Fruit fly (Drosophila melanogaster) whole organism, embryonic: Measurements from ENCODE around the gene CG4577.
A peak's percentile ranks its signal among the peaks of the same experiment; 100 is the strongest.

ENCODE experiments used
- Atf6 ChIP-seq: fragments of 200-800 bp; sonication (Bioruptor generic); IDR thresholded peaks from 2 replicates; pipeline ENCODE4 v1.3.6; 2022; ENCODE audit warnings: missing biosample characterization, missing genetic modification characterization
- BEAF-32 ChIP-seq: fragments of 200-800 bp; sonication (Bioruptor generic); optimal IDR thresholded peaks from 3 replicates; lab custom pipeline; 2017; ENCODE audit warnings: missing biosample characterization, missing genetic modification characterization, mild to moderate bottlenecking, moderate library complexity, missing genetic modification reagents
- CG10209 ChIP-seq: fragments of 200-800 bp; sonication (Bioruptor generic); optimal IDR thresholded peaks from 3 replicates; lab custom pipeline; 2017; ENCODE audit warnings: missing biosample characterization, mild to moderate bottlenecking, missing genetic modification characterization, missing genetic modification reagents
- CG1024 ChIP-seq: fragments of 200-800 bp; sonication (Bioruptor generic); IDR thresholded peaks from 2 replicates; pipeline ENCODE4 v1.3.6; 2022; ENCODE audit warnings: missing biosample characterization, missing genetic modification characterization
- CG10267 ChIP-seq: fragments of 200-800 bp; sonication (Bioruptor generic); optimal IDR thresholded peaks from 2 replicates; lab custom pipeline; 2018; ENCODE audit warnings: missing biosample characterization, mild to moderate bottlenecking, missing genetic modification characterization, moderate library complexity
- CG11093 ChIP-seq: fragments of 200-800 bp; sonication (Bioruptor generic); IDR thresholded peaks from 3 replicates; pipeline ENCODE4 v1.3.6; 2022; ENCODE audit warnings: missing biosample characterization, missing genetic modification characterization
- CG13624 ChIP-seq: fragments of 200-800 bp; sonication (Bioruptor generic); optimal IDR thresholded peaks from 2 replicates; lab custom pipeline; 2016; ENCODE audit warnings: missing biosample characterization, missing genetic modification characterization
- CG1647 ChIP-seq: fragments of 200-800 bp; sonication (Bioruptor generic); optimal IDR thresholded peaks from 3 replicates; lab custom pipeline; 2016; ENCODE audit warnings: missing biosample characterization, missing genetic modification characterization
- CG17385 ChIP-seq: fragments of 200-800 bp; sonication (Bioruptor generic); optimal IDR thresholded peaks from 3 replicates; lab custom pipeline; 2018; ENCODE audit warnings: missing biosample characterization, mild to moderate bottlenecking, missing genetic modification characterization
- CG18262 ChIP-seq: fragments of 200-800 bp; optimal IDR thresholded peaks from 3 replicates; lab custom pipeline; 2019; ENCODE audit warnings: missing biosample characterization, mild to moderate bottlenecking, missing genetic modification characterization, moderate library complexity
- CG18619 ChIP-seq: fragments of 200-800 bp; sonication (Bioruptor generic); optimal IDR thresholded peaks from 3 replicates; lab custom pipeline; 2017; ENCODE audit warnings: missing biosample characterization, mild to moderate bottlenecking, missing genetic modification characterization
- CG3847 ChIP-seq: fragments of 200-800 bp; sonication (Bioruptor generic); IDR thresholded peaks from 2 replicates; pipeline ENCODE4 v1.3.6; 2022; ENCODE audit warnings: missing biosample characterization, missing genetic modification characterization
- CG4328 ChIP-seq: fragments of 200-800 bp; sonication (Bioruptor generic); optimal IDR thresholded peaks from 3 replicates; lab custom pipeline; 2017; ENCODE audit warnings: missing biosample characterization, missing genetic modification reagents, missing genetic modification characterization
- CG6654 ChIP-seq: fragments of 200-800 bp; sonication (Bioruptor generic); optimal IDR thresholded peaks from 2 replicates; lab custom pipeline; 2017; ENCODE audit warnings: missing biosample characterization, mild to moderate bottlenecking, missing genetic modification characterization
- CG6689 ChIP-seq: fragments of 200-800 bp; sonication (Bioruptor generic); IDR thresholded peaks from 2 replicates; pipeline ENCODE4 v1.3.6; 2022; ENCODE audit warnings: missing biosample characterization, missing genetic modification characterization
- CG8281 ChIP-seq: fragments of 200-800 bp; sonication (Bioruptor generic); optimal IDR thresholded peaks from 2 replicates; lab custom pipeline; 2018; ENCODE audit warnings: missing biosample characterization, mild to moderate bottlenecking, missing genetic modification characterization, moderate library complexity
- CG8924 ChIP-seq: fragments of 200-800 bp; optimal IDR thresholded peaks from 3 replicates; lab custom pipeline; 2019; ENCODE audit warnings: missing biosample characterization, mild to moderate bottlenecking, missing genetic modification characterization, moderate library complexity
- CG9437 ChIP-seq: fragments of 200-800 bp; sonication (Bioruptor generic); optimal IDR thresholded peaks from 2 replicates; lab custom pipeline; 2018; ENCODE audit warnings: missing biosample characterization, mild to moderate bottlenecking, missing genetic modification characterization
- CTCF ChIP-seq: fragments of 200-800 bp; sonication (Bioruptor generic); optimal IDR thresholded peaks from 2 replicates; lab custom pipeline; 2017; ENCODE audit warnings: missing biosample characterization, mild to moderate bottlenecking, missing genetic modification characterization, moderate library complexity
- Dip2 ChIP-seq: fragments of 200-800 bp; sonication (Bioruptor generic); IDR thresholded peaks from 2 replicates; pipeline ENCODE4 v1.3.6; 2022; ENCODE audit warnings: missing biosample characterization, missing genetic modification characterization
- Gsc ChIP-seq: fragments of 200-800 bp; sonication (Bioruptor generic); IDR thresholded peaks from 2 replicates; pipeline ENCODE4 v1.3.6; 2022; ENCODE audit warnings: missing biosample characterization, missing genetic modification characterization
- HLH54F ChIP-seq: fragments of 200-800 bp; sonication (Bioruptor generic); optimal IDR thresholded peaks from 3 replicates; lab custom pipeline; 2016; ENCODE audit warnings: missing biosample characterization, missing genetic modification characterization
- HLHmδ ChIP-seq: fragments of 200-800 bp; sonication (Bioruptor generic); optimal IDR thresholded peaks from 2 replicates; lab custom pipeline; 2018; ENCODE audit warnings: missing biosample characterization, mild to moderate bottlenecking, missing genetic modification characterization, moderate library complexity
- Mad ChIP-seq: fragments of 200-800 bp; sonication (Bioruptor generic); optimal IDR thresholded peaks from 2 replicates; lab custom pipeline; 2016; ENCODE audit warnings: missing biosample characterization, missing genetic modification characterization
- Ravus ChIP-seq: fragments of 200-800 bp; sonication (Bioruptor generic); IDR thresholded peaks from 2 replicates; pipeline ENCODE4 v1.3.6; 2022; ENCODE audit warnings: missing biosample characterization, missing genetic modification characterization
- Rx ChIP-seq: fragments of 200-800 bp; sonication (Bioruptor generic); IDR thresholded peaks from 2 replicates; pipeline ENCODE4 v1.3.6; 2022; ENCODE audit warnings: missing biosample characterization, missing genetic modification characterization
- Trl ChIP-seq, 3 experiments: fragments of >200 bp in 2 of 3; fragments of 200-800 bp in 1 of 3; sonication (Bioruptor generic) in 1 of 3; optimal IDR thresholded peaks; 2 replicates in 1 of 3; 3 replicates in 2 of 3; lab custom pipeline; 2016 to 2017; ENCODE audit warnings: missing biosample characterization in 1 of 3, missing genetic modification characterization in 1 of 3
- ab ChIP-seq: fragments of 200-800 bp; sonication (Bioruptor generic); optimal IDR thresholded peaks from 2 replicates; lab custom pipeline; 2016; ENCODE audit warnings: missing biosample characterization, missing genetic modification characterization
- amos ChIP-seq: fragments of 200-800 bp; sonication (Bioruptor generic); IDR thresholded peaks from 2 replicates; pipeline ENCODE4 v1.3.6; 2022; ENCODE audit warnings: missing biosample characterization, missing genetic modification characterization; ENCODE audit not compliant: partially characterized antibody
- ap ChIP-seq: fragments of 200-800 bp; sonication (Bioruptor generic); IDR thresholded peaks from 2 replicates; pipeline ENCODE4 v1.3.6; 2022; ENCODE audit warnings: missing biosample characterization, missing genetic modification characterization
- az2 ChIP-seq: fragments of 200-800 bp; sonication (Bioruptor generic); optimal IDR thresholded peaks from 3 replicates; lab custom pipeline; 2016; ENCODE audit warnings: missing biosample characterization, missing genetic modification characterization
- crp ChIP-seq, 2 experiments: fragments of 200-800 bp; sonication (Bioruptor generic); optimal IDR thresholded peaks; 2 replicates in 1 of 2; 3 replicates in 1 of 2; lab custom pipeline; 2017; ENCODE audit warnings: missing biosample characterization in 2 of 2, missing genetic modification characterization in 2 of 2, mild to moderate bottlenecking in 1 of 2, moderate library complexity in 1 of 2
- dm ChIP-seq: fragments of 200-800 bp; sonication (Bioruptor generic); optimal IDR thresholded peaks from 3 replicates; lab custom pipeline; 2016; ENCODE audit warnings: missing biosample characterization, missing genetic modification characterization
- dpn ChIP-seq, 2 experiments: fragments of 200-800 bp; sonication (Bioruptor generic); optimal IDR thresholded peaks; 3 replicates each; lab custom pipeline; 2016; ENCODE audit warnings: missing biosample characterization in 2 of 2, missing genetic modification characterization in 2 of 2
- emc ChIP-seq: fragments of 200-800 bp; sonication (Bioruptor generic); optimal IDR thresholded peaks from 2 replicates; lab custom pipeline; 2016; ENCODE audit warnings: missing biosample characterization, missing genetic modification characterization
- hkb ChIP-seq, 2 experiments: fragments of 200-800 bp in 1 of 2; fragments of >200 bp in 1 of 2; sonication (Bioruptor generic) in 1 of 2; IDR thresholded peaks in 1 of 2; optimal IDR thresholded peaks in 1 of 2; 2 replicates each; pipeline versions ENCODE4 v1.3.6 to Lab custom; 2017 to 2022; ENCODE audit warnings: missing biosample characterization in 1 of 2, missing genetic modification characterization in 1 of 2
- insv ChIP-seq, 2 experiments: fragments of 200-800 bp; sonication (Bioruptor generic); optimal IDR thresholded peaks; 3 replicates each; lab custom pipeline; 2016 to 2018; ENCODE audit warnings: missing biosample characterization in 2 of 2, missing genetic modification characterization in 2 of 2
- lbe ChIP-seq: fragments of 200-800 bp; sonication (Bioruptor generic); optimal IDR thresholded peaks from 2 replicates; lab custom pipeline; 2016; ENCODE audit warnings: missing biosample characterization, mild to moderate bottlenecking, missing genetic modification characterization
- nerfin-1 ChIP-seq: fragments of 200-800 bp; sonication (Bioruptor generic); optimal IDR thresholded peaks from 3 replicates; lab custom pipeline; 2019; ENCODE audit warnings: missing biosample characterization, mild to moderate bottlenecking, missing genetic modification characterization, moderate library complexity
- pan ChIP-seq, 4 experiments: fragments of >200 bp in 3 of 4; fragments of 200-800 bp in 1 of 4; sonication (Bioruptor generic) in 1 of 4; optimal IDR thresholded peaks in 3 of 4; IDR thresholded peaks in 1 of 4; 2 replicates each; pipeline versions ENCODE4 v1.3.6 to Lab custom; 2017 to 2022; ENCODE audit warnings: missing biosample characterization in 2 of 4, missing genetic modification characterization in 2 of 4, mixed read lengths in 1 of 4
- pzg ChIP-seq: fragments of 200-800 bp; sonication (Bioruptor generic); optimal IDR thresholded peaks from 3 replicates; lab custom pipeline; 2018; ENCODE audit warnings: missing biosample characterization, mild to moderate bottlenecking, missing genetic modification characterization, moderate library complexity
- schlank ChIP-seq: fragments of 200-800 bp; sonication (Bioruptor generic); optimal IDR thresholded peaks from 2 replicates; lab custom pipeline; 2018; ENCODE audit warnings: missing biosample characterization, mild to moderate bottlenecking, missing genetic modification characterization
- sens-2 ChIP-seq: fragments of 200-800 bp; sonication (Bioruptor generic); IDR thresholded peaks from 2 replicates; pipeline ENCODE4 v1.3.6; 2022; ENCODE audit warnings: missing biosample characterization, missing genetic modification characterization
- sisA ChIP-seq: fragments of 200-800 bp; sonication (Bioruptor generic); IDR thresholded peaks from 2 replicates; pipeline ENCODE4 v1.3.6; 2022; ENCODE audit warnings: missing biosample characterization, missing genetic modification characterization
- sob ChIP-seq: fragments of 200-800 bp; sonication (Bioruptor generic); IDR thresholded peaks from 2 replicates; pipeline ENCODE4 v1.3.6; 2022; ENCODE audit warnings: missing biosample characterization, missing genetic modification characterization
- trem ChIP-seq: fragments of 200-800 bp; optimal IDR thresholded peaks from 3 replicates; lab custom pipeline; 2019; ENCODE audit warnings: missing biosample characterization, mild to moderate bottlenecking, missing genetic modification characterization, moderate library complexity
- vvl ChIP-seq: fragments of 200-800 bp; sonication (Bioruptor generic); IDR thresholded peaks from 2 replicates; pipeline ENCODE4 v1.3.6; 2022; ENCODE audit warnings: missing biosample characterization, missing genetic modification characterization
- z ChIP-seq: fragments of 200-800 bp; sonication (Bioruptor generic); IDR thresholded peaks from 3 replicates; pipeline ENCODE4 v1.3.6; 2022; ENCODE audit warnings: missing biosample characterization, missing genetic modification characterization

The CG4577 gene

DNA sequence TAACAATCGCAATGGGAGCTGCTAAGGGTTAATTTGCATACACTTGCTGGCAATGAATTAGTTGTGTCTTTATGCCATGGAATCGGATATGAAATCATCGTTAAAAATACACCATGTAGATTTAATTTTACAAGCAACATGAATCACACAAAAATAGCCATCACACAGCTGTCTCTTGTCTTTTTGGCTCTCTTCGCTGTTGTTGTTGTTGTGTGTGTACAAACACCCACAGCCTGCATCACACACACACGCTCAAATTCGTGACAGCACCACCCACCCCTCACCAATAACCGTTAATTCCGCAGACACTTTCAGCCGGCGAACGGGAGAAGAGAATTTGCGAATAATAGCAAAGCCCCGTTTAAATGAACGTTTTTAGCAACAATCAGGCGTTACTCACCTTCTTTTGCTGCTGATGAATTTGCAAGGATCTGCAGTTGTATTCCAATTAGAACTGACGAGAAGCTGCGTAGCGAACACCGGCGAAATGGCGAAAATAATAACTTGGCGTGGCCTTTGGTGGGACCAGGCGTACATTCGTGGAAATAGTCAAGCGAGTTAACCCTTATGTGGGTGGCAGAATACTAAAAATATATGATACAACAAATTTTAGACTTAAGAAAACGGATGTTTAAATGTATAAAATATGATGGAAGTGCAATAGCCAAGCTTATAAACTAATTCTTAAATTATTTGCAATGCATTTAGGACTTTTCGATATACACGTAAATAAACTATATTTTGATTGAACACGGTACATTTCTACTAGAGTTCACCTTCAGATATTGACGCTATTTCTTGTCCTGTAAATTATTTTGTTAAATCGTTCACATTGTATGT, 23.4 kb downstream of the CG4577 start, which contains the start of gene capt (continued):
- TF ChIP-seq CG1647 (GFP tag; lab: Kevin White, UChicago): no peak
- peak; percentile 24 to 28 for TF ChIP-seq dpn (GFP tag; optimal IDR thresholded peaks at IDR 0.05; lab: Kevin White, UChicago)
- 0 out of 3 replicates have a peak, but pooled peaks have one; percentile 3 for TF ChIP-seq z (GFP tag; lab: Robert Waterston, UW)
- no peak for TF ChIP-seq sens-2
- TF ChIP-seq Rx (GFP tag; lab: Robert Waterston, UW): peak; percentile 25; the same call in 1 of the 2 replicates
- no peak for TF ChIP-seq CG8281
- TF ChIP-seq CG17385 (GFP tag; lab: Kevin White, UChicago): peak; percentile 10
- TF ChIP-seq trem: peak; percentile 9
- no peak for TF ChIP-seq amos (GFP tag; lab: Robert Waterston, UW)
- TF ChIP-seq CG18262 (tag; lab: Kevin White, UChicago): peak; percentile 39
- no peak for TF ChIP-seq HLHmδ (GFP tag; lab: Kevin White, UChicago)
- TF ChIP-seq ap (GFP tag; lab: Robert Waterston, UW): no peak
- peak; percentile 27 for TF ChIP-seq schlank
- peak; percentile 10 for TF ChIP-seq Mad
- peak; percentile 16 for TF ChIP-seq dm
- 0 out of 3 replicates have a peak, but pooled peaks have one; percentile 27 for TF ChIP-seq CG11093
- no peak for TF ChIP-seq CG18619 (GFP tag; lab: Kevin White, UChicago)
- TF ChIP-seq CG6689: peak; percentile 68
- peak; percentile 36 for TF ChIP-seq CG13624 (GFP tag; lab: Kevin White, UChicago)
- peak; percentile 8; the same call in 1 of the 2 replicates for TF ChIP-seq sob (GFP tag; lab: Robert Waterston, UW)
- peak; percentile 21; the same call in 1 of the 2 replicates for TF ChIP-seq sisA
- peak in 1 of 2 experiments; percentile 30 for TF ChIP-seq Trl (optimal IDR thresholded peaks at IDR 0.05; lab: Kevin White, UChicago)
- TF ChIP-seq Trl (GFP tag; optimal IDR thresholded peaks at IDR 0.05; lab: Kevin White, UChicago): no peak
- TF ChIP-seq pzg (GFP tag; lab: Kevin White, UChicago): peak; percentile 39
- TF ChIP-seq insv (GFP tag; optimal IDR thresholded peaks at IDR 0.05; lab: Kevin White, UChicago): peak; percentile 51 to 85
- peak; percentile 7 for TF ChIP-seq CG10209 (GFP tag; lab: Kevin White, UChicago)
- no peak for TF ChIP-seq pan (optimal IDR thresholded peaks at IDR 0.05; lab: Kevin White, UChicago)
- peak in 1 of 2 experiments; percentile 42 for TF ChIP-seq pan (GFP tag; optimal IDR thresholded peaks at IDR 0.05 in 1 of 2, IDR thresholded peaks at IDR 0.05 in 1 of 2)
- TF ChIP-seq CG8924 (tag; lab: Kevin White, UChicago): peak; percentile 35
- TF ChIP-seq az2 (GFP tag; lab: Kevin White, UChicago): no peak
- TF ChIP-seq Gsc (GFP tag; lab: Robert Waterston, UW): no peak
- TF ChIP-seq Atf6: no peak
- no peak for TF ChIP-seq CG1024 (GFP tag; lab: Robert Waterston, UW)
- TF ChIP-seq vvl (GFP tag; lab: Robert Waterston, UW): peak; percentile 27; the same call in 1 of the 2 replicates
- TF ChIP-seq HLH54F: peak; percentile 16
- TF ChIP-seq CG9437 (GFP tag; lab: Kevin White, UChicago): peak; percentile 44
- TF ChIP-seq Ravus (GFP tag; lab: Robert Waterston, UW): no peak
- no peak for TF ChIP-seq Dip2 (GFP tag; lab: Robert Waterston, UW)
- no peak for TF ChIP-seq CTCF (GFP tag; lab: Kevin White, UChicago)
- 0 out of 2 replicates have a peak, but pooled peaks have one; percentile 11 for TF ChIP-seq CG3847
- no peak for TF ChIP-seq hkb (optimal IDR thresholded peaks at IDR 0.05; lab: Kevin White, UChicago)
- no peak for TF ChIP-seq hkb (GFP tag; IDR thresholded peaks at IDR 0.05; lab: Robert Waterston, UW)
- TF ChIP-seq ab (GFP tag; lab: Kevin White, UChicago): no peak
- peak; percentile 6 to 66 for TF ChIP-seq crp (GFP tag; optimal IDR thresholded peaks at IDR 0.05; lab: Kevin White, UChicago)
- TF ChIP-seq BEAF-32 (GFP tag; lab: Kevin White, UChicago): peak; percentile 24
- TF ChIP-seq lbe (GFP tag; lab: Kevin White, UChicago): no peak
- no peak for TF ChIP-seq CG6654 (GFP tag; lab: Kevin White, UChicago)
- no peak for TF ChIP-seq emc
- peak; percentile 21 for TF ChIP-seq CG10267 (tag; lab: Kevin White, UChicago)
- TF ChIP-seq CG4328 (GFP tag; lab: Kevin White, UChicago): no peak
- TF ChIP-seq nerfin-1 (tag; lab: Kevin White, UChicago): no peak
